Fruit fly (Drosophila melanogaster): ENCODE data around the gene CG4098.
A peak's percentile ranks its signal among the peaks of the same experiment; 100 is the strongest.

Gene CG4098

dm6 chr3L:16651127-16651526 lies 42.0 kb upstream of the CG4098 start (continued):
- TF ChIP-seq CG3995 (GFP tag; optimal IDR thresholded peaks at IDR 0.05) (no peak), B-H2 (GFP tag; optimal IDR thresholded peaks at IDR 0.05) (no peak)

- TF ChIP-seq eve (GFP tag; optimal IDR thresholded peaks at IDR 0.05) (no peak), CG10543 (GFP tag; optimal IDR thresholded peaks at IDR 0.05) (no peak), MESR4 (GFP tag; optimal IDR thresholded peaks at IDR 0.05) (no peak), CG12104 (GFP tag; optimal IDR thresholded peaks at IDR 0.05) (no peak), hb (GFP tag; IDR thresholded peaks at IDR 0.05; ENCODE audit: partially characterized antibody) (0 out of 3 replicates have a peak, but pooled peaks have one; percentile 14), bowl (GFP tag; IDR thresholded peaks at IDR 0.05) (0 out of 2 replicates have a peak, but pooled peaks have one; percentile 23), CG12659 (GFP tag; optimal IDR thresholded peaks at IDR 0.05) (no peak), CG1529 (GFP tag; optimal IDR thresholded peaks at IDR 0.05) (no peak), CG7928 (GFP tag; optimal IDR thresholded peaks at IDR 0.05) (no peak), Med (GFP tag) (peak; percentile 60), croc (GFP tag; conservative IDR thresholded peaks at IDR 0.05) (no peak), CG11456 (GFP tag; IDR thresholded peaks at IDR 0.05) (0 out of 3 replicates have a peak, but pooled peaks have one; percentile 43), cas (GFP tag; IDR thresholded peaks at IDR 0.05) (no peak), CG4282 (GFP tag; optimal IDR thresholded peaks at IDR 0.05) (no peak), pb (GFP tag; optimal IDR thresholded peaks at IDR 0.05) (no peak), MTF-1 (GFP tag; optimal IDR thresholded peaks at IDR 0.05; ENCODE audit: borderline replicate concordance) (no peak), Ets65A (GFP tag) (peak; percentile 68), corto (GFP tag; optimal IDR thresholded peaks at IDR 0.05) (no peak), GATAe (GFP tag; conservative IDR thresholded peaks at IDR 0.05) (no peak), da (GFP tag; optimal IDR thresholded peaks at IDR 0.05) (no peak), CG12769 (tag; optimal IDR thresholded peaks at IDR 0.05) (no peak), sqz (GFP tag; optimal IDR thresholded peaks at IDR 0.05) (no peak), caup (GFP tag; optimal IDR thresholded peaks at IDR 0.05; ENCODE audit: severe bottlenecking) (no peak), CG5953 (GFP tag; IDR thresholded peaks at IDR 0.05) (0 out of 2 replicates have a peak, but pooled peaks have one; percentile 16), fu2 (GFP tag; optimal IDR thresholded peaks at IDR 0.05) (no peak), sens (GFP tag) (peak; percentile 7)
Measured at dm6 chr3L:16650078-16650477, 40.9 kb upstream of the CG4098 start.

- peak; percentile 74 for TF ChIP-seq Sin3A (optimal IDR thresholded peaks at IDR 0.05)
- peak; percentile 100 for TF ChIP-seq trem (tag; optimal IDR thresholded peaks at IDR 0.05)
- TF ChIP-seq CG4360 (GFP tag; IDR thresholded peaks at IDR 0.05), result no peak
- TF ChIP-seq lola (GFP tag; optimal IDR thresholded peaks at IDR 0.05), result no peak
- TF ChIP-seq dm (GFP tag; optimal IDR thresholded peaks at IDR 0.05), result peak; percentile 55
- no peak for TF ChIP-seq CG1832 (GFP tag; optimal IDR thresholded peaks at IDR 0.05)
- peak; percentile 55 for TF ChIP-seq cato (GFP tag; optimal IDR thresholded peaks at IDR 0.05; ENCODE audit: borderline replicate concordance)
- no peak for TF ChIP-seq trh (GFP tag; optimal IDR thresholded peaks at IDR 0.05)
- TF ChIP-seq tna (GFP tag; IDR thresholded peaks at IDR 0.05; ENCODE audit: partially characterized antibody), result peak; percentile 72
- no peak for TF ChIP-seq CG11723 (GFP tag; optimal IDR thresholded peaks at IDR 0.05)
- TF ChIP-seq cwo (GFP tag; optimal IDR thresholded peaks at IDR 0.05), result peak; percentile 45
- TF ChIP-seq CG10366 (GFP tag; IDR thresholded peaks at IDR 0.05), result peak; percentile 53
- TF ChIP-seq CG6813 (GFP tag; optimal IDR thresholded peaks at IDR 0.05), result no peak
- no peak for TF ChIP-seq sc (optimal IDR thresholded peaks at IDR 0.05)
- TF ChIP-seq sc (GFP tag; optimal IDR thresholded peaks at IDR 0.05), result no peak
- TF ChIP-seq Side (GFP tag; optimal IDR thresholded peaks at IDR 0.05), result peak; percentile 74
- 0 out of 3 replicates have a peak, but pooled peaks have one; percentile 34 for TF ChIP-seq zen2 (GFP tag; IDR thresholded peaks at IDR 0.05; ENCODE audit: partially characterized antibody)
- peak; percentile 19 for TF ChIP-seq kni (GFP tag; optimal IDR thresholded peaks at IDR 0.05)
- TF ChIP-seq CG17612 (GFP tag; IDR thresholded peaks at IDR 0.05), result no peak
- TF ChIP-seq Poxn (GFP tag; IDR thresholded peaks at IDR 0.05), result no peak
- TF ChIP-seq slp2 (GFP tag; optimal IDR thresholded peaks at IDR 0.05), result peak; percentile 60
- peak; percentile 82 for TF ChIP-seq mam (GFP tag; optimal IDR thresholded peaks at IDR 0.05)
Measured at dm6 chr3L:16647578-16648113, 38.5 kb upstream of the CG4098 start, which contains the start of gene Abl. TSS of gene Abl (minus strand) at chr3L:16647882.
